Fruit fly (Drosophila melanogaster): ENCODE measurements around the gene Sld5.
A peak's percentile ranks its signal among the peaks of the same experiment; 100 is the strongest.

dm6 chr3R:26055214-26055632 is 1.1 kb downstream of the Sld5 start, which contains the start of gene Cmpk:
- peak; percentile 56 for TF ChIP-seq toe (GFP tag; optimal IDR thresholded peaks at IDR 0.05)
- peak; percentile 99 for TF ChIP-seq tj (GFP tag; optimal IDR thresholded peaks at IDR 0.05)
- TF ChIP-seq bab1 (GFP tag; optimal IDR thresholded peaks at IDR 0.05), result peak; percentile 90
- TF ChIP-seq Mnt (GFP tag; optimal IDR thresholded peaks at IDR 0.05), result peak; percentile 90
- TF ChIP-seq Hr96 (GFP tag; optimal IDR thresholded peaks at IDR 0.05), result peak; percentile 73
- peak; percentile 51 for TF ChIP-seq ovo (GFP tag; optimal IDR thresholded peaks at IDR 0.05)
- TF ChIP-seq CG33017 (tag; optimal IDR thresholded peaks at IDR 0.05), result peak; percentile 87
- no peak for TF ChIP-seq CG5204 (GFP tag; optimal IDR thresholded peaks at IDR 0.05)
- TF ChIP-seq CG7045 (GFP tag; optimal IDR thresholded peaks at IDR 0.05), result peak; percentile 68
- peak; percentile 84 for TF ChIP-seq cic (GFP tag; optimal IDR thresholded peaks at IDR 0.05)
- TF ChIP-seq CG12768 (GFP tag; optimal IDR thresholded peaks at IDR 0.05), result peak; percentile 87
- TF ChIP-seq CG11617 (GFP tag; optimal IDR thresholded peaks at IDR 0.05), result peak; percentile 77
- peak; percentile 84 for TF ChIP-seq pad (GFP tag; optimal IDR thresholded peaks at IDR 0.05)

Measured in whole organism, adult.